Worm (Caenorhabditis elegans): ENCODE results near the gene F43E12.1.
A peak's percentile ranks its signal among the peaks of the same experiment; 100 is the strongest.

F43E12.1 gene

ce11 chrX:7206419-7206818 is 29.0 kb downstream of the F43E12.1 start, which contains the start of gene ZK867.2:
Gene ZK867.2 (plus strand): TSS chrX:7206719.
- TF ChIP-seq ceh-30 (tag; optimal IDR thresholded peaks at IDR 0.05) (no peak), hlh-15 (tag; optimal IDR thresholded peaks at IDR 0.05) (no peak), lin-11 (tag; optimal IDR thresholded peaks at IDR 0.05) (no peak), hlh-8 (tag; optimal IDR thresholded peaks at IDR 0.05) (no peak), ets-4 (tag; optimal IDR thresholded peaks at IDR 0.05) (no peak), ceh-2 (tag; optimal IDR thresholded peaks at IDR 0.05) (no peak), elt-4 (tag; optimal IDR thresholded peaks at IDR 0.05) (no peak), gmeb-2 (tag; optimal IDR thresholded peaks at IDR 0.05) (no peak), ahr-1 (tag; optimal IDR thresholded peaks at IDR 0.05) (no peak), ceh-6 (GFP tag; optimal IDR thresholded peaks at IDR 0.05) (no peak), fkh-10 (GFP tag; optimal IDR thresholded peaks at IDR 0.05) (no peak), odd-2 (tag; optimal IDR thresholded peaks at IDR 0.05) (no peak), K02D7.2 (tag; optimal IDR thresholded peaks at IDR 0.05) (no peak), unc-3 (GFP tag; conservative IDR thresholded peaks at IDR 0.05) (no peak), unc-3 (tag; optimal IDR thresholded peaks at IDR 0.05) (no peak), ceh-19 (GFP tag; optimal IDR thresholded peaks at IDR 0.05) (no peak)

- TF ChIP-seq pros-1 (tag; optimal IDR thresholded peaks at IDR 0.05) (no peak), ztf-16 (tag; optimal IDR thresholded peaks at IDR 0.05) (no peak), ets-4 (tag; optimal IDR thresholded peaks at IDR 0.05) (no peak), ceh-30 (tag; optimal IDR thresholded peaks at IDR 0.05) (no peak), ceh-31 (tag; optimal IDR thresholded peaks at IDR 0.05) (peak; percentile 22)
Measured at ce11 chrX:7209151-7209550, 31.7 kb downstream of the F43E12.1 start.

- TF ChIP-seq unc-55 (GFP tag; optimal IDR thresholded peaks at IDR 0.05) (peak; percentile 46), unc-3 (GFP tag; conservative IDR thresholded peaks at IDR 0.05) (no peak), unc-3 (tag; optimal IDR thresholded peaks at IDR 0.05) (no peak)
Measured at ce11 chrX:7210467-7211107, 33.1 kb downstream of the F43E12.1 start.

ce11 chrX:7211405-7211804 is 34.0 kb downstream of the F43E12.1 start, which contains the start of gene spp-22:
Gene spp-22 (plus strand): TSS chrX:7211705.
- TF ChIP-seq tbx-7 (tag; optimal IDR thresholded peaks at IDR 0.05) (no peak), ttx-3 (tag; optimal IDR thresholded peaks at IDR 0.05) (no peak), zip-5 (tag; optimal IDR thresholded peaks at IDR 0.05) (no peak), pax-1 (tag; optimal IDR thresholded peaks at IDR 0.05) (no peak), hlh-8 (tag; optimal IDR thresholded peaks at IDR 0.05) (no peak), pag-3 (tag; optimal IDR thresholded peaks at IDR 0.05; ENCODE audit: borderline replicate concordance) (no peak), hlh-6 (tag; optimal IDR thresholded peaks at IDR 0.05) (no peak), ceh-45 (GFP tag; IDR thresholded peaks at IDR 0.05) (no peak), unc-42 (tag; optimal IDR thresholded peaks at IDR 0.05) (no peak)

ce11 chrX:7217704-7218479 is 40.5 kb downstream of the F43E12.1 start, which contains the start of gene syd-9:
Gene syd-9 (plus strand): TSS chrX:7218097.
- TF ChIP-seq ttx-3 (tag; optimal IDR thresholded peaks at IDR 0.05): no peak
- TF ChIP-seq ceh-24 (tag; optimal IDR thresholded peaks at IDR 0.05): no peak
- TF ChIP-seq rnt-1 (tag; optimal IDR thresholded peaks at IDR 0.05): no peak
- TF ChIP-seq syd-9 (tag; optimal IDR thresholded peaks at IDR 0.05): no peak
- TF ChIP-seq lin-11 (tag; optimal IDR thresholded peaks at IDR 0.05): no peak
- TF ChIP-seq unc-55 (GFP tag; optimal IDR thresholded peaks at IDR 0.05): no peak
- TF ChIP-seq fax-1 (tag; optimal IDR thresholded peaks at IDR 0.05): no peak
